Worm (Caenorhabditis elegans) whole organism, early embryonic: Measurements from ENCODE around the gene srh-299.
"Not testable (repeated sequence)": the region's sequence is repeated elsewhere in the genome, so short reads cannot be mapped to it uniquely, and the experiment has no call there.

ENCODE experiments used
- B0310.2 ChIP-seq: sonication (generic microtip); optimal IDR thresholded peaks from 2 replicates; lab custom pipeline; 2016; ENCODE audit warnings: mild to moderate bottlenecking, missing genetic modification characterization, missing compliant biosample characterization
- F13C5.2 ChIP-seq: sonication (generic microtip); optimal IDR thresholded peaks from 2 replicates; lab custom pipeline; 2017; ENCODE audit warnings: mild to moderate bottlenecking, missing genetic modification characterization, inconsistent platforms, missing compliant biosample characterization
- aly-1 ChIP-seq: sonication (generic microtip); optimal IDR thresholded peaks from 2 replicates; lab custom pipeline; 2016; ENCODE audit warnings: missing genetic modification characterization, missing compliant biosample characterization
- ama-1 ChIP-seq: fragments of 150-350 bp; optimal IDR thresholded peaks from 2 replicates; lab custom pipeline; 2014
- ceh-13 ChIP-seq: fragments of 200-800 bp; sonication (Bioruptor generic); optimal IDR thresholded peaks from 2 replicates; lab custom pipeline; 2018; ENCODE audit warnings: mild to moderate bottlenecking, missing genetic modification characterization, missing compliant biosample characterization
- ceh-36 ChIP-seq: sonication (generic microtip); optimal IDR thresholded peaks from 2 replicates; lab custom pipeline; 2016; ENCODE audit warnings: missing genetic modification characterization, inconsistent platforms, missing compliant biosample characterization
- ets-7 ChIP-seq: sonication (generic microtip); optimal IDR thresholded peaks from 2 replicates; lab custom pipeline; 2016; ENCODE audit warnings: missing genotype, missing genetic modification characterization, missing compliant biosample characterization
- flt-1 ChIP-seq: fragments of 200-800 bp; sonication (Bioruptor generic); IDR thresholded peaks from 2 replicates; pipeline ENCODE4 v1.3.6; 2022; ENCODE audit warnings: missing genetic modification characterization, missing compliant biosample characterization
- hmbx-1 ChIP-seq: sonication (generic microtip); optimal IDR thresholded peaks from 2 replicates; lab custom pipeline; 2016; ENCODE audit warnings: mild to moderate bottlenecking, missing genetic modification characterization, missing compliant biosample characterization
- hmg-4 ChIP-seq: fragments of 200-800 bp; sonication (Bioruptor generic); optimal IDR thresholded peaks from 2 replicates; lab custom pipeline; 2018; ENCODE audit warnings: mild to moderate bottlenecking, missing genetic modification characterization, missing compliant biosample characterization
- hnd-1 ChIP-seq: sonication (generic microtip); optimal IDR thresholded peaks from 2 replicates; lab custom pipeline; 2016; ENCODE audit warnings: missing genetic modification characterization, missing compliant biosample characterization
- pes-1 ChIP-seq: fragments of 200-800 bp; sonication (Bioruptor generic); IDR thresholded peaks from 2 replicates; pipeline ENCODE4 v1.3.6; 2022; ENCODE audit warnings: missing genetic modification reagents, missing genetic modification characterization, missing compliant biosample characterization
- scrt-1 ChIP-seq: fragments of 200-800 bp; sonication (Bioruptor generic); IDR thresholded peaks from 2 replicates; pipeline ENCODE4 v1.3.6; 2022; ENCODE audit warnings: missing genetic modification characterization, missing compliant biosample characterization
- sea-1 ChIP-seq: fragments of 200-800 bp; sonication (Bioruptor generic); conservative IDR thresholded peaks from 2 replicates; pipeline ENCODE4 v1.3.6; 2022; ENCODE audit warnings: missing genetic modification characterization, missing compliant biosample characterization
- tbx-11 ChIP-seq: fragments of 200-800 bp; sonication (Bioruptor generic); IDR thresholded peaks from 2 replicates; pipeline ENCODE4 v1.3.6; 2022; ENCODE audit warnings: missing genetic modification characterization, missing compliant biosample characterization
- tbx-37 ChIP-seq: fragments of 200-800 bp; sonication (Bioruptor generic); conservative IDR thresholded peaks from 2 replicates; pipeline ENCODE4 v1.3.6; 2022; ENCODE audit warnings: missing genetic modification reagents, missing genetic modification characterization, missing compliant biosample characterization
- tra-4 ChIP-seq: sonication (generic microtip); optimal IDR thresholded peaks from 2 replicates; lab custom pipeline; 2017; ENCODE audit warnings: missing genetic modification characterization, missing compliant biosample characterization

Gene srh-299

DNA sequence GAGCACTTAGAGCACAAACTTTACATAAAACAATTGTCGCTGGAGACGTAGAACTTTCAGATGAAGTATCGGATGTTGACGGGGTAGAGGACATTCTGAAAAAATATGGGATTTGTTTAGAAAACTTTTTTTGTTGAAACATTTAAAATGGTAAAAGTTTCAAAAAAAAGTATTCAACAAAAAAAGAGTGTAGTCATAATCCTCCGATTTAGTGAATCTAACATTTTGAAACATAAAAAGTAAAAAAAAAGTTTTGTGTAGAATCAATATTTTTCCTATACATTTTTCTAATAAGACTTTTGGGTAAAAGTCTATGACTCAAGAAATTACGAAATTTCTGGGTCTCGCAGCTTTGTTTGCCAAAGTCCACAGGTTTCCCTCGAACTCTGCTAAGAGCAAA, 33.5 kb downstream of the srh-299 start, which contains the start of gene nhr-213:
TSS of gene nhr-213 (minus strand) at position 101 of the 400 bp plus-strand sequence.
- TF ChIP-seq ceh-36 (tag; lab: Kevin White, UChicago) (no peak), ets-7 (no peak), ama-1 (lab: Kevin White, UChicago) (no peak), sea-1 (GFP tag; lab: Robert Waterston, UW) (no peak), aly-1 (tag; lab: Kevin White, UChicago) (no peak), tbx-11 (GFP tag; lab: Robert Waterston, UW) (no peak), B0310.2 (tag; lab: Kevin White, UChicago) (no peak), F13C5.2 (tag; lab: Kevin White, UChicago) (no peak), tbx-37 (GFP tag; lab: Robert Waterston, UW) (no peak), ceh-13 (no peak), hnd-1 (tag; lab: Kevin White, UChicago) (no peak), flt-1 (GFP tag; lab: Robert Waterston, UW) (no peak), pes-1 (GFP tag; lab: Robert Waterston, UW) (no peak), hmbx-1 (no peak), hmg-4 (GFP tag; lab: Kevin White, UChicago) (no peak)

ce11 chrV:15897696-15898095, 34.6 kb downstream of the srh-299 start, which contains the start of gene str-60:
Gene str-60 (plus strand): TSS chrV:15897996.
- TF ChIP-seq tbx-11 (GFP tag; lab: Robert Waterston, UW), result no peak
- TF ChIP-seq hnd-1 (tag; lab: Kevin White, UChicago), result no peak
- TF ChIP-seq B0310.2 (tag; lab: Kevin White, UChicago), result no peak

DNA sequence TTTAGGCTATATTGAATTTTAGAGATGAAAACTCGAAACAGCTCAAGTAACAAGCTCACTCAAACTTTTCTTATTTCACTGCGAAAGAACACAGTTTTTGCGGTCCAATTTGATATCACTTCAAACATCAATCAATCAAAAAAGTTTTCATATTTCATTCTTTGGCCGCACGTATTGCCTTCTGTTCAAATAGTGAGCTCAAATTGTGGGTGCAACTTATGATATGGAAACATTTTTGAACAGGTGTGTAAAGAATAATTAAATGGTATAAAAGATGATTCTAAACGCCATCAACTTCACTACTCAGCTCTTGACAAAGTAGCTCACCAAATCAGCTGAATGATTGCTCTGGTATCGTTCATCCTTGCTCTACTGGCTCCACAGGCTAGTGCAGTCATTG, 36.6 kb downstream of the srh-299 start, which contains the start of gene T06C12.14:
TSS of gene T06C12.14 (plus strand) at position 301 of the 400 bp plus-strand sequence.
- no peak for TF ChIP-seq tbx-37 (GFP tag; lab: Robert Waterston, UW)
- no peak for TF ChIP-seq flt-1 (GFP tag; lab: Robert Waterston, UW)
- TF ChIP-seq ama-1 (lab: Kevin White, UChicago), result no peak
- TF ChIP-seq tra-4 (tag; lab: Kevin White, UChicago), result no peak
- no peak for TF ChIP-seq hmbx-1
- no peak for TF ChIP-seq aly-1 (tag; lab: Kevin White, UChicago)
- TF ChIP-seq F13C5.2 (tag; lab: Kevin White, UChicago), result no peak
- no peak for TF ChIP-seq ceh-36 (tag; lab: Kevin White, UChicago)
- TF ChIP-seq pes-1 (GFP tag; lab: Robert Waterston, UW), result no peak
- TF ChIP-seq B0310.2 (tag; lab: Kevin White, UChicago), result no peak
- no peak for TF ChIP-seq hnd-1 (tag; lab: Kevin White, UChicago)
- TF ChIP-seq sea-1 (GFP tag; lab: Robert Waterston, UW), result no peak
- no peak for TF ChIP-seq scrt-1 (GFP tag; lab: Robert Waterston, UW)
- no peak for TF ChIP-seq ceh-13
- no peak for TF ChIP-seq tbx-11 (GFP tag; lab: Robert Waterston, UW)
- no peak for TF ChIP-seq hmg-4 (GFP tag; lab: Kevin White, UChicago)

- TF ChIP-seq aly-1 (tag; lab: Kevin White, UChicago) (no peak), flt-1 (GFP tag; lab: Robert Waterston, UW) (no peak), B0310.2 (tag; lab: Kevin White, UChicago) (no peak), hmg-4 (GFP tag; lab: Kevin White, UChicago) (no peak), hnd-1 (tag; lab: Kevin White, UChicago) (no peak), ceh-13 (no peak), tbx-11 (GFP tag; lab: Robert Waterston, UW) (no peak), ama-1 (lab: Kevin White, UChicago) (no peak), sea-1 (GFP tag; lab: Robert Waterston, UW) (no peak), F13C5.2 (tag; lab: Kevin White, UChicago) (no peak), ets-7 (no peak), scrt-1 (GFP tag; lab: Robert Waterston, UW) (no peak), hmbx-1 (no peak)
Observed at ce11 chrV:15900564-15900963, 37.4 kb downstream of the srh-299 start.

DNA sequence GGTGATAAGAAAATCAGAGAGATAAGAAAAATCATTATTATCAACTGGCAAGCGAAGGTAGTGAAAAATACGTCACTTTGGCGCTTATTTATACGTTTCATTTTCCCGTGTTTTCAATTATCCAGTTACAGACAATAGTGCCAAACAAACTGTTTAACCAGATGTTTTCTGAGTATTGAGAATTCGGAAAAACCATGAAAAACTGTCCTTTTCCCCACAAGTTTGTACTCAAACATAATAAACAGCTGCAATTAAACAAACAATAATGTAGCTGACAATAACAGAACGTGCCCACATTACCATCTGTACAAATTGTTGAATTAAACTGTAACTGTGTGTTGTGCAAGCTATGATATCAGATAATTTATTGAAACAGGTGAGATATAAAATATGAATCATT, 42.4 kb downstream of the srh-299 start, which contains the start of the genes F35E8.1 and F35E8.2:
TSS of gene F35E8.1 (minus strand) at position 101 of the 400 bp plus-strand sequence.
TSS of gene F35E8.2 (plus strand) at position 132 of the 400 bp plus-strand sequence.
- TF ChIP-seq pes-1 (GFP tag; lab: Robert Waterston, UW); hmg-4 (GFP tag; lab: Kevin White, UChicago); hmbx-1: not testable (repeated sequence)

DNA sequence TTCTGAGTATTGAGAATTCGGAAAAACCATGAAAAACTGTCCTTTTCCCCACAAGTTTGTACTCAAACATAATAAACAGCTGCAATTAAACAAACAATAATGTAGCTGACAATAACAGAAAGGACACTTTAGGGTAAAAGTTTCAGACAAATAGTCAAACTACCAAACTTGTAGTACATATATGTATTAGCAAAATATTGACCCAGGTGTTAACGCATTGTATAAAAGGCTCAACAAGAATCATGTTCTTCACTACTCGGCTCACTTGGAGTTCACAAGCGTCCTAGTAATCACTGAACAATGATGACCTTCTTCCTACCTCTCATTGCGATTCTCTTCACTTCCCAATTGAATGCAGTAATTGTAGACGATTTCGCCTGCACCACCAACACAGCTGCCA, 48.7 kb downstream of the srh-299 start, which contains the start of gene F35E8.6:
TSS of gene F35E8.6 (plus strand) at position 301 of the 400 bp plus-strand sequence.
- TF ChIP-seq F13C5.2 (tag; lab: Kevin White, UChicago) (no peak), pes-1 (GFP tag; lab: Robert Waterston, UW) (no peak), flt-1 (GFP tag; lab: Robert Waterston, UW) (no peak), ceh-36 (tag; lab: Kevin White, UChicago) (no peak), ets-7 (no peak), hnd-1 (tag; lab: Kevin White, UChicago) (no peak), aly-1 (tag; lab: Kevin White, UChicago) (no peak), sea-1 (GFP tag; lab: Robert Waterston, UW) (no peak), B0310.2 (tag; lab: Kevin White, UChicago) (no peak)

- no peak for TF ChIP-seq tbx-11 (GFP tag; lab: Robert Waterston, UW)
- no peak for TF ChIP-seq flt-1 (GFP tag; lab: Robert Waterston, UW)
- TF ChIP-seq scrt-1 (GFP tag; lab: Robert Waterston, UW), result no peak
- no peak for TF ChIP-seq hmbx-1
- TF ChIP-seq ama-1 (lab: Kevin White, UChicago), result no peak
- TF ChIP-seq ets-7, result no peak
- TF ChIP-seq tbx-37 (GFP tag; lab: Robert Waterston, UW), result no peak
- no peak for TF ChIP-seq sea-1 (GFP tag; lab: Robert Waterston, UW)
- no peak for TF ChIP-seq tra-4 (tag; lab: Kevin White, UChicago)
- no peak for TF ChIP-seq aly-1 (tag; lab: Kevin White, UChicago)
- TF ChIP-seq ceh-13, result no peak
- no peak for TF ChIP-seq ceh-36 (tag; lab: Kevin White, UChicago)
- TF ChIP-seq pes-1 (GFP tag; lab: Robert Waterston, UW), result no peak
- TF ChIP-seq hmg-4 (GFP tag; lab: Kevin White, UChicago), result no peak
Observed at ce11 chrV:15912677-15913076, 49.5 kb downstream of the srh-299 start.
